Worm (Caenorhabditis elegans) whole organism, midembryonic: ENCODE results near the gene srw-38.

ENCODE experiments used
- T22C8.4 ChIP-seq: fragments of 200-800 bp; sonication (Bioruptor generic); IDR thresholded peaks from 2 replicates; pipeline ENCODE4 v1.3.6; 2022; ENCODE audit warnings: missing genetic modification characterization, missing compliant biosample characterization
- cog-1 ChIP-seq: sonication (generic microtip); optimal IDR thresholded peaks from 2 replicates; lab custom pipeline; 2016; ENCODE audit warnings: missing genetic modification characterization, missing compliant biosample characterization
- flt-1 ChIP-seq: fragments of 200-800 bp; sonication (Bioruptor generic); IDR thresholded peaks from 2 replicates; pipeline ENCODE4 v1.3.6; 2022; ENCODE audit warnings: missing genetic modification characterization, missing compliant biosample characterization
- klf-2 ChIP-seq: fragments of 200-800 bp; sonication (Bioruptor generic); conservative IDR thresholded peaks from 2 replicates; pipeline ENCODE4 v1.3.6; 2022; ENCODE audit warnings: missing genetic modification reagents, missing genetic modification characterization, missing compliant biosample characterization
- med-1 ChIP-seq: sonication (generic microtip); optimal IDR thresholded peaks from 2 replicates; lab custom pipeline; 2017; ENCODE audit warnings: missing genetic modification characterization, mild to moderate bottlenecking, missing compliant biosample characterization, antibody characterized with exemption, missing genetic modification reagents; ENCODE audit not compliant: insufficient read depth
- ref-1 ChIP-seq: fragments of 200-800 bp; sonication (Bioruptor generic); conservative IDR thresholded peaks from 2 replicates; pipeline ENCODE4 v1.3.6; 2022; ENCODE audit warnings: missing genetic modification reagents, missing genetic modification characterization, missing compliant biosample characterization
- tab-1 ChIP-seq: fragments of 200-800 bp; sonication (Bioruptor generic); IDR thresholded peaks from 2 replicates; pipeline ENCODE4 v1.3.6; 2022; ENCODE audit warnings: missing genetic modification characterization, missing compliant biosample characterization
- ztf-23 ChIP-seq: fragments of 200-800 bp; sonication (Bioruptor generic); IDR thresholded peaks from 2 replicates; pipeline ENCODE4 v1.3.6; 2022; ENCODE audit warnings: missing genetic modification reagents, missing genetic modification characterization, missing compliant biosample characterization
- ztf-29 ChIP-seq: fragments of 200-800 bp; sonication (Bioruptor generic); IDR thresholded peaks from 2 replicates; pipeline ENCODE4 v1.3.6; 2022; ENCODE audit warnings: missing genetic modification reagents, missing genetic modification characterization, missing compliant biosample characterization

Gene srw-38

ce11 chrV:19836142-19836541 lies at the start of gene srw-38:
srw-38 (plus strand) TSS chrV:19836442.
- no peak for TF ChIP-seq cog-1 (tag; lab: Kevin White, UChicago)
- TF ChIP-seq T22C8.4 (GFP tag; lab: Robert Waterston, UW), result no peak
- TF ChIP-seq klf-2 (GFP tag; lab: Robert Waterston, UW), result no peak
- no peak for TF ChIP-seq flt-1 (GFP tag; lab: Robert Waterston, UW)
- no peak for TF ChIP-seq ztf-23
- no peak for TF ChIP-seq med-1
- no peak for TF ChIP-seq tab-1
- no peak for TF ChIP-seq ztf-29 (GFP tag; lab: Robert Waterston, UW)
- TF ChIP-seq ref-1 (GFP tag; lab: Robert Waterston, UW), result no peak

ce11 chrV:19788360-19788759 lies 47.9 kb upstream of the srw-38 start, which contains the start of gene clec-258:
clec-258 (plus strand) TSS chrV:19788440.
- TF ChIP-seq ztf-23, result no peak
- TF ChIP-seq klf-2 (GFP tag; lab: Robert Waterston, UW), result no peak
- TF ChIP-seq cog-1 (tag; lab: Kevin White, UChicago), result no peak
- TF ChIP-seq T22C8.4 (GFP tag; lab: Robert Waterston, UW), result no peak
- no peak for TF ChIP-seq med-1
- TF ChIP-seq tab-1, result no peak
- no peak for TF ChIP-seq flt-1 (GFP tag; lab: Robert Waterston, UW)
- no peak for TF ChIP-seq ztf-29 (GFP tag; lab: Robert Waterston, UW)
- TF ChIP-seq ref-1 (GFP tag; lab: Robert Waterston, UW), result no peak

- no peak for TF ChIP-seq tab-1
- no peak for TF ChIP-seq cog-1 (tag; lab: Kevin White, UChicago)
- TF ChIP-seq klf-2 (GFP tag; lab: Robert Waterston, UW), result no peak
- TF ChIP-seq flt-1 (GFP tag; lab: Robert Waterston, UW), result no peak
- TF ChIP-seq ref-1 (GFP tag; lab: Robert Waterston, UW), result no peak
- no peak for TF ChIP-seq med-1
- TF ChIP-seq T22C8.4 (GFP tag; lab: Robert Waterston, UW), result no peak
- no peak for TF ChIP-seq ztf-29 (GFP tag; lab: Robert Waterston, UW)
- TF ChIP-seq ztf-23, result no peak
These were observed 46.0 kb upstream of the srw-38 start for ce11 chrV:19790248-19790647.

ce11 chrV:19794931-19795330 lies 41.3 kb upstream of the srw-38 start, which contains the start of gene M162.7:
M162.7 (minus strand) TSS chrV:19795031.
- TF ChIP-seq tab-1 (no peak), T22C8.4 (GFP tag; lab: Robert Waterston, UW) (no peak), ztf-23 (no peak), ztf-29 (GFP tag; lab: Robert Waterston, UW) (no peak), cog-1 (tag; lab: Kevin White, UChicago) (no peak), ref-1 (GFP tag; lab: Robert Waterston, UW) (no peak), flt-1 (GFP tag; lab: Robert Waterston, UW) (no peak), med-1 (no peak), klf-2 (GFP tag; lab: Robert Waterston, UW) (no peak)

ce11 chrV:19801033-19801432 lies 35.2 kb upstream of the srw-38 start, which contains the start of gene Y116F11B.2:
Y116F11B.2 (minus strand) TSS chrV:19801133.
- no peak for TF ChIP-seq tab-1
- no peak for TF ChIP-seq klf-2 (GFP tag; lab: Robert Waterston, UW)
- no peak for TF ChIP-seq ref-1 (GFP tag; lab: Robert Waterston, UW)
- no peak for TF ChIP-seq cog-1 (tag; lab: Kevin White, UChicago)
- TF ChIP-seq med-1, result no peak
- TF ChIP-seq flt-1 (GFP tag; lab: Robert Waterston, UW), result no peak
- no peak for TF ChIP-seq ztf-23
- no peak for TF ChIP-seq ztf-29 (GFP tag; lab: Robert Waterston, UW)
- TF ChIP-seq T22C8.4 (GFP tag; lab: Robert Waterston, UW), result no peak

- TF ChIP-seq cog-1 (tag; lab: Kevin White, UChicago) (no peak), T22C8.4 (GFP tag; lab: Robert Waterston, UW) (no peak), tab-1 (no peak), flt-1 (GFP tag; lab: Robert Waterston, UW) (no peak), ref-1 (GFP tag; lab: Robert Waterston, UW) (no peak), klf-2 (GFP tag; lab: Robert Waterston, UW) (no peak), med-1 (no peak), ztf-23 (no peak), ztf-29 (GFP tag; lab: Robert Waterston, UW) (no peak)
These were observed 33.4 kb upstream of the srw-38 start for ce11 chrV:19802797-19803196.

ce11 chrV:19805548-19805947 lies 30.7 kb upstream of the srw-38 start:
- no peak for TF ChIP-seq flt-1 (GFP tag; lab: Robert Waterston, UW)
- TF ChIP-seq ref-1 (GFP tag; lab: Robert Waterston, UW), result no peak
- TF ChIP-seq ztf-23, result no peak
- no peak for TF ChIP-seq tab-1
- TF ChIP-seq T22C8.4 (GFP tag; lab: Robert Waterston, UW), result no peak
- TF ChIP-seq cog-1 (tag; lab: Kevin White, UChicago), result no peak
- no peak for TF ChIP-seq klf-2 (GFP tag; lab: Robert Waterston, UW)
- TF ChIP-seq med-1, result no peak
- no peak for TF ChIP-seq ztf-29 (GFP tag; lab: Robert Waterston, UW)

ce11 chrV:19814833-19815232 lies 21.4 kb upstream of the srw-38 start, which contains the start of gene daf-28:
daf-28 (plus strand) TSS chrV:19815133.
- TF ChIP-seq med-1 (no peak), T22C8.4 (GFP tag; lab: Robert Waterston, UW) (no peak), ztf-23 (no peak), ztf-29 (GFP tag; lab: Robert Waterston, UW) (no peak), tab-1 (no peak), ref-1 (GFP tag; lab: Robert Waterston, UW) (no peak), cog-1 (tag; lab: Kevin White, UChicago) (no peak), klf-2 (GFP tag; lab: Robert Waterston, UW) (no peak), flt-1 (GFP tag; lab: Robert Waterston, UW) (no peak)

- no peak for TF ChIP-seq klf-2 (GFP tag; lab: Robert Waterston, UW)
These were observed 16.1 kb upstream of the srw-38 start for ce11 chrV:19820178-19820577.

ce11 chrV:19822093-19822492 lies 14.1 kb upstream of the srw-38 start, which contains the start of gene Y116F11B.17:
Y116F11B.17 (minus strand) TSS chrV:19822193.
- TF ChIP-seq ref-1 (GFP tag; lab: Robert Waterston, UW), result no peak
- no peak for TF ChIP-seq flt-1 (GFP tag; lab: Robert Waterston, UW)
